Fruit fly (Drosophila melanogaster): ENCODE results near the gene rsh.

dm6 chrX:13127973-13128749 lies 139.7 kb downstream of the rsh start:
- TF ChIP-seq Snoo (tag; optimal IDR thresholded peaks at IDR 0.05) (no peak), CG12605 (GFP tag; IDR thresholded peaks at IDR 0.05) (peak; percentile 71), Pif1A (GFP tag; optimal IDR thresholded peaks at IDR 0.05) (peak; percentile 39), gl (tag; optimal IDR thresholded peaks at IDR 0.05) (no peak), EcR (GFP tag; optimal IDR thresholded peaks at IDR 0.05) (peak; percentile 45), CG14655 (GFP tag; optimal IDR thresholded peaks at IDR 0.05) (peak; percentile 53), CG8301 (tag; optimal IDR thresholded peaks at IDR 0.05) (peak; percentile 46), rn (GFP tag; IDR thresholded peaks at IDR 0.05) (no peak), Ets98B (GFP tag; IDR thresholded peaks at IDR 0.05) (peak; percentile 75), CG4496 (GFP tag; IDR thresholded peaks at IDR 0.05) (peak; percentile 86), CG15710 (tag; optimal IDR thresholded peaks at IDR 0.05) (peak; percentile 44)
